Fruit fly (Drosophila melanogaster) whole organism, pupa: ENCODE results near the gene CG7458.

Experiments
- CG13204 ChIP-seq: fragments of 200-800 bp; sonication (Bioruptor generic); optimal IDR thresholded peaks from 2 replicates; lab custom pipeline; 2018; ENCODE audit warnings: missing biosample characterization, mild to moderate bottlenecking, missing genetic modification characterization, moderate library complexity
- CG14655 ChIP-seq: fragments of 200-800 bp; sonication (Bioruptor generic); optimal IDR thresholded peaks from 3 replicates; lab custom pipeline; 2017; ENCODE audit warnings: mild to moderate bottlenecking, missing biosample characterization, missing genetic modification reagents, missing genetic modification characterization
- CG17806 ChIP-seq: fragments of 200-800 bp; sonication (Bioruptor generic); optimal IDR thresholded peaks from 2 replicates; lab custom pipeline; 2018; ENCODE audit warnings: missing biosample characterization, mild to moderate bottlenecking, missing genetic modification characterization, moderate library complexity
- CG32121 ChIP-seq: fragments of 200-800 bp; sonication (Bioruptor generic); IDR thresholded peaks from 2 replicates; pipeline ENCODE4 v1.3.6; 2022; ENCODE audit warnings: missing biosample characterization, missing genetic modification characterization
- CG4496 ChIP-seq: fragments of 200-800 bp; sonication (Bioruptor generic); IDR thresholded peaks from 3 replicates; pipeline ENCODE4 v1.3.6; 2022; ENCODE audit warnings: missing biosample characterization, missing genetic modification characterization
- CG8301 ChIP-seq: fragments of 200-800 bp; sonication (Bioruptor generic); optimal IDR thresholded peaks from 2 replicates; lab custom pipeline; 2018; ENCODE audit warnings: missing biosample characterization, mild to moderate bottlenecking, missing genetic modification characterization
- CG9948 ChIP-seq: fragments of 200-800 bp; sonication (Bioruptor generic); optimal IDR thresholded peaks from 2 replicates; lab custom pipeline; 2018; ENCODE audit warnings: missing biosample characterization, mild to moderate bottlenecking, missing genetic modification characterization, moderate library complexity
- D1 ChIP-seq: fragments of 200-800 bp; sonication (Bioruptor generic); optimal IDR thresholded peaks from 2 replicates; lab custom pipeline; 2018; ENCODE audit warnings: missing biosample characterization, mild to moderate bottlenecking, missing genetic modification characterization, moderate library complexity
- EcR ChIP-seq: fragments of 200-800 bp; sonication (Bioruptor generic); optimal IDR thresholded peaks from 3 replicates; lab custom pipeline; 2019; ENCODE audit warnings: missing biosample characterization, missing genetic modification characterization, mild to moderate bottlenecking, moderate library complexity, missing genetic modification reagents
- Ets98B ChIP-seq: fragments of 200-800 bp; sonication (Bioruptor generic); IDR thresholded peaks from 2 replicates; pipeline ENCODE4 v1.3.6; 2022; ENCODE audit warnings: missing biosample characterization, missing genetic modification characterization
- Pif1A ChIP-seq: fragments of 200-800 bp; sonication (Bioruptor generic); optimal IDR thresholded peaks from 3 replicates; lab custom pipeline; 2016; ENCODE audit warnings: missing biosample characterization, missing genetic modification characterization
- Pif1B ChIP-seq: fragments of 200-800 bp; sonication (Bioruptor generic); optimal IDR thresholded peaks from 3 replicates; lab custom pipeline; 2016; ENCODE audit warnings: missing biosample characterization, missing genetic modification characterization
- rn ChIP-seq: fragments of 200-800 bp; sonication (Bioruptor generic); IDR thresholded peaks from 2 replicates; pipeline ENCODE4 v1.3.6; 2022; ENCODE audit warnings: missing biosample characterization, missing genetic modification characterization

DNA sequence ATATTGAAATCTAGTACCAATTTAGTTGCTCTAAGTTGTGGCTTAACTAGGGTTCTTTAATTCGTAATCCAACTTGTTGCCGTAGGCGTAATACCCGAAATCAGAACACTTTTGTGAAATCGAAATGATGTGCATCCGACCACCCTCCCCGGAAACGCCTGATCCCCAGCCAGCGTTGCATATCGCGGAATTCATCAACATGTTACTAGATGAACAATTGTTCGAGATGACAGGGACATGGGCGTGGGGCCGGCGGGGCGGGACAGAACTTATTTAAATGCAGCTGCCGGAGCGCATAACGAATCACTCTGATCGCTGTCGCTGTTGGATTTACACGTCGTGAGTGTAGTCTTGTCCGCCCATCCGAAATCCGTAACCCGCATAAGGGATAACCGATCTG, 30.0 kb downstream of the CG7458 start, which contains the start of gene Act79B:
- TF ChIP-seq CG4496 (no peak), Ets98B (no peak), EcR (GFP tag; lab: Kevin White, UChicago) (no peak), CG14655 (GFP tag; lab: Kevin White, UChicago) (no peak), CG17806 (tag; lab: Kevin White, UChicago) (no peak), D1 (no peak), CG13204 (no peak), CG9948 (tag; lab: Kevin White, UChicago) (no peak), rn (GFP tag; lab: Robert Waterston, UW) (no peak), Pif1B (GFP tag; lab: Kevin White, UChicago) (no peak), Pif1A (GFP tag; lab: Kevin White, UChicago) (no peak), CG32121 (GFP tag; lab: Robert Waterston, UW) (no peak), CG8301 (tag; lab: Kevin White, UChicago) (no peak)
